Fruit fly (Drosophila melanogaster) S2 (cell line): Measurements from ENCODE around the gene CG43760.

Source experiments
- CG8478 ChIP-seq: fragments of >200 bp; optimal IDR thresholded peaks from 2 replicates; lab custom pipeline; 2018
- CTCF ChIP-seq, 2 experiments: fragments of >200 bp; optimal IDR thresholded peaks; 2 replicates each; lab custom pipeline; 2018

DNA sequence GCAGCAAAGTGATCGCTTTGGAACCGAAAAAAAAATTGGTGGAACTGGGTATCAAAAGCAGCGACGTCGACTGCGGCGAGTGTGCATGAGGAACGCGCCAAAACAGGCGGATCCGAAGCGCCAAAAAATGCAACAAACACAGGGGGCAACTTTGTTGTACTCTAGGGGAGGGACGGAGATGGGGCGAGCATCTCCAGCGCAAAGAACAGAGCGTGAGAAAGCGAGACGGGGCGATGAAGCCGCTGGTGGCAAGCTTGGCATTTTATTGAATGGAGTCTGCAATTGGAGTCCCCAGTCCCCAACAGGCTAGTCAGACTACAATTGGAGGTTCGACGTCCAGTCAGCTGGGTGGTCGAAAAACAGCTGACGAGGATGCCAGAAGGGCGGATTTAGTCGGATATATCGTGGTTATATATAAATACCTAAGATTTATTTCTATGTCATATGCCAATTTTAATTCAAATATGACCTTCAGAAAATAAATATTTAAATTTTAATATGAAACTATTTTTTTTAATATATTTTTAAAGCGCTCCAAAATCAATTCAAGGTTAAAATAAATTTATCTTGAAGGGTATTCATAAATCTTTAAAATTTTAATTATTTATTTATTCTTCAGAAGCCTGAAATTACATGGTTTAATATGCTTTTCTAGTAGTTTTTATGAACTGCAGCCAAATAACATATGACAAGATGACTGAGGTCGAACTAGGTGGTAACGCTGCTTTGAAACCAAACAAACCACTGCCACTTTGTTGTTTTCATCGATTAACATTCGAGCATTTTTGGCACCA is 29.9 kb downstream of the CG43760 start:
- TF ChIP-seq CTCF (optimal IDR thresholded peaks at IDR 0.05; lab: Kevin White, UChicago) (no peak), CG8478 (lab: Kevin White, UChicago) (no peak)
